Fruit fly (Drosophila melanogaster) whole organism, embryonic: Measurements from ENCODE around the gene CG17376.
A peak's percentile ranks its signal among the peaks of the same experiment; 100 is the strongest.

Experiments
- ATbp ChIP-seq: fragments of 200-800 bp; sonication (Bioruptor generic); optimal IDR thresholded peaks from 2 replicates; lab custom pipeline; 2017; ENCODE audit warnings: missing biosample characterization, mild to moderate bottlenecking, missing genetic modification characterization, missing genetic modification reagents
- Asciz ChIP-seq: fragments of 200-800 bp; sonication (Bioruptor generic); optimal IDR thresholded peaks from 2 replicates; lab custom pipeline; 2017; ENCODE audit warnings: missing biosample characterization, mild to moderate bottlenecking, missing genetic modification characterization, missing genetic modification reagents
- Atf3 ChIP-seq: fragments of 200-800 bp; sonication (Bioruptor generic); optimal IDR thresholded peaks from 3 replicates; lab custom pipeline; 2016; ENCODE audit warnings: missing biosample characterization, missing genetic modification characterization
- CG10366 ChIP-seq: fragments of 200-800 bp; sonication (Bioruptor generic); IDR thresholded peaks from 2 replicates; pipeline ENCODE4 v1.3.6; 2022; ENCODE audit warnings: missing biosample characterization, missing genetic modification characterization
- CG10654 ChIP-seq: fragments of 200-800 bp; sonication (Bioruptor generic); optimal IDR thresholded peaks from 2 replicates; lab custom pipeline; 2016; ENCODE audit warnings: missing biosample characterization, missing genetic modification characterization
- CG11695 ChIP-seq: fragments of 200-800 bp; sonication (Bioruptor generic); IDR thresholded peaks from 3 replicates; pipeline ENCODE4 v1.3.6; 2022; ENCODE audit warnings: missing biosample characterization, missing genetic modification characterization
- CG12071 ChIP-seq: fragments of 200-800 bp; sonication (Bioruptor generic); optimal IDR thresholded peaks from 3 replicates; lab custom pipeline; 2018; ENCODE audit warnings: missing biosample characterization, mild to moderate bottlenecking, missing genetic modification characterization
- CG1233 ChIP-seq: fragments of 200-800 bp; sonication (Bioruptor generic); optimal IDR thresholded peaks from 4 replicates; lab custom pipeline; 2018; ENCODE audit warnings: missing biosample characterization, mild to moderate bottlenecking, missing genetic modification characterization
- CG12942 ChIP-seq: fragments of 200-800 bp; sonication (Bioruptor generic); optimal IDR thresholded peaks from 3 replicates; lab custom pipeline; 2016; ENCODE audit warnings: missing biosample characterization, missing genetic modification characterization
- CG14710 ChIP-seq: fragments of 200-800 bp; sonication (Bioruptor generic); optimal IDR thresholded peaks from 3 replicates; lab custom pipeline; 2019; ENCODE audit warnings: missing biosample characterization, mild to moderate bottlenecking, missing genetic modification characterization, moderate library complexity
- CG15269 ChIP-seq: fragments of 200-800 bp; sonication (Bioruptor generic); optimal IDR thresholded peaks from 2 replicates; lab custom pipeline; 2018; ENCODE audit warnings: missing biosample characterization, mild to moderate bottlenecking, missing genetic modification characterization, moderate library complexity
- CG1603 ChIP-seq: fragments of 200-800 bp; sonication (Bioruptor generic); optimal IDR thresholded peaks from 2 replicates; lab custom pipeline; 2019; ENCODE audit warnings: missing biosample characterization, mild to moderate bottlenecking, missing genetic modification characterization, moderate library complexity
- CG17328 ChIP-seq: fragments of 200-800 bp; sonication (Bioruptor generic); IDR thresholded peaks from 2 replicates; pipeline ENCODE4 v1.3.6; 2022; ENCODE audit warnings: missing biosample characterization, missing genetic modification characterization
- CG17568 ChIP-seq: fragments of 200-800 bp; sonication (Bioruptor generic); optimal IDR thresholded peaks from 2 replicates; lab custom pipeline; 2018; ENCODE audit warnings: missing biosample characterization, mild to moderate bottlenecking, missing genetic modification characterization, moderate library complexity
- CG17802 ChIP-seq: fragments of 200-800 bp; sonication (Bioruptor generic); optimal IDR thresholded peaks from 2 replicates; lab custom pipeline; 2018; ENCODE audit warnings: missing biosample characterization, mild to moderate bottlenecking, missing genetic modification characterization, moderate library complexity
- CG18764 ChIP-seq: fragments of 200-800 bp; sonication (Bioruptor generic); optimal IDR thresholded peaks from 3 replicates; lab custom pipeline; 2016; ENCODE audit warnings: missing biosample characterization, missing genetic modification characterization
- CG2120 ChIP-seq: fragments of 200-800 bp; sonication (Bioruptor generic); optimal IDR thresholded peaks from 3 replicates; lab custom pipeline; 2016; ENCODE audit warnings: missing biosample characterization, missing genetic modification characterization
- CG2678 ChIP-seq: fragments of 200-800 bp; sonication (Bioruptor generic); optimal IDR thresholded peaks from 3 replicates; lab custom pipeline; 2019; ENCODE audit warnings: missing biosample characterization, mild to moderate bottlenecking, missing genetic modification characterization, moderate library complexity
- CG34422 ChIP-seq: fragments of 200-800 bp; sonication (Bioruptor generic); IDR thresholded peaks from 3 replicates; pipeline ENCODE4 v1.3.6; 2022; ENCODE audit warnings: missing biosample characterization, missing genetic modification characterization
- CG3847 ChIP-seq: fragments of 200-800 bp; sonication (Bioruptor generic); IDR thresholded peaks from 2 replicates; pipeline ENCODE4 v1.3.6; 2022; ENCODE audit warnings: missing biosample characterization, missing genetic modification characterization
- CG4617 ChIP-seq: fragments of 200-800 bp; sonication (Bioruptor generic); optimal IDR thresholded peaks from 3 replicates; lab custom pipeline; 2016; ENCODE audit warnings: missing biosample characterization, missing genetic modification characterization, borderline replicate concordance
- CG6254 ChIP-seq: fragments of 200-800 bp; sonication (Bioruptor generic); optimal IDR thresholded peaks from 3 replicates; lab custom pipeline; 2017; ENCODE audit warnings: mild to moderate bottlenecking, missing biosample characterization, missing genetic modification reagents, missing genetic modification characterization
- CG7271 ChIP-seq: fragments of 200-800 bp; sonication (Bioruptor generic); optimal IDR thresholded peaks from 2 replicates; lab custom pipeline; 2018; ENCODE audit warnings: missing biosample characterization, mild to moderate bottlenecking, missing genetic modification characterization, moderate library complexity
- CG7372 ChIP-seq: fragments of 200-800 bp; sonication (Bioruptor generic); IDR thresholded peaks from 2 replicates; pipeline ENCODE4 v1.3.6; 2022; ENCODE audit warnings: missing biosample characterization, missing genetic modification characterization
- CG8359 ChIP-seq: fragments of 200-800 bp; sonication (Bioruptor generic); optimal IDR thresholded peaks from 2 replicates; lab custom pipeline; 2017; ENCODE audit warnings: missing biosample characterization, mild to moderate bottlenecking, missing genetic modification characterization, borderline replicate concordance
- CG9932 ChIP-seq: fragments of 200-800 bp; sonication (Bioruptor generic); IDR thresholded peaks from 2 replicates; pipeline ENCODE4 v1.3.6; 2022; ENCODE audit warnings: missing biosample characterization, missing genetic modification characterization
- CHES-1-like ChIP-seq: fragments of 200-800 bp; sonication (Bioruptor generic); optimal IDR thresholded peaks from 2 replicates; lab custom pipeline; 2016; ENCODE audit warnings: missing biosample characterization, missing genetic modification characterization
- Drgx ChIP-seq: fragments of 200-800 bp; sonication (Bioruptor generic); IDR thresholded peaks from 2 replicates; pipeline ENCODE4 v1.3.6; 2022; ENCODE audit warnings: missing biosample characterization, missing genetic modification characterization
- H2.0 ChIP-seq: fragments of 200-800 bp; sonication (Bioruptor generic); IDR thresholded peaks from 2 replicates; pipeline ENCODE4 v1.3.6; 2022; ENCODE audit warnings: missing biosample characterization, missing genetic modification characterization
- HLH3B ChIP-seq: fragments of 200-800 bp; sonication (Bioruptor generic); IDR thresholded peaks from 2 replicates; pipeline ENCODE4 v1.3.6; 2022; ENCODE audit warnings: missing biosample characterization, missing genetic modification characterization
- HLH54F ChIP-seq: fragments of 200-800 bp; sonication (Bioruptor generic); optimal IDR thresholded peaks from 3 replicates; lab custom pipeline; 2016; ENCODE audit warnings: missing biosample characterization, missing genetic modification characterization
- Poxn ChIP-seq: fragments of 200-800 bp; sonication (Bioruptor generic); IDR thresholded peaks from 2 replicates; pipeline ENCODE4 v1.3.6; 2022; ENCODE audit warnings: missing biosample characterization, missing genetic modification characterization
- Sry-β ChIP-seq: fragments of 200-800 bp; sonication (Bioruptor generic); optimal IDR thresholded peaks from 2 replicates; lab custom pipeline; 2018; ENCODE audit warnings: missing biosample characterization, mild to moderate bottlenecking, missing genetic modification characterization, moderate library complexity
- Sry-δ ChIP-seq: fragments of 200-800 bp; sonication (Bioruptor generic); optimal IDR thresholded peaks from 2 replicates; lab custom pipeline; 2016; ENCODE audit warnings: missing biosample characterization, missing genetic modification characterization
- Ssrp ChIP-seq: fragments of 200-800 bp; sonication (Bioruptor generic); optimal IDR thresholded peaks from 2 replicates; lab custom pipeline; 2018; ENCODE audit warnings: missing biosample characterization, mild to moderate bottlenecking, missing genetic modification characterization, moderate library complexity
- az2 ChIP-seq: fragments of 200-800 bp; sonication (Bioruptor generic); optimal IDR thresholded peaks from 3 replicates; lab custom pipeline; 2016; ENCODE audit warnings: missing biosample characterization, missing genetic modification characterization
- bcd ChIP-seq: fragments of 200-800 bp; sonication (Bioruptor generic); optimal IDR thresholded peaks from 2 replicates; lab custom pipeline; 2017; ENCODE audit warnings: missing biosample characterization, mild to moderate bottlenecking, missing genetic modification characterization
- btn ChIP-seq: fragments of 200-800 bp; sonication (Bioruptor generic); optimal IDR thresholded peaks from 2 replicates; lab custom pipeline; 2016; ENCODE audit warnings: missing biosample characterization, missing genetic modification characterization
- chif ChIP-seq, 2 experiments: fragments of 200-800 bp; sonication (Bioruptor generic); optimal IDR thresholded peaks; 3 replicates each; lab custom pipeline; 2016; ENCODE audit warnings: missing biosample characterization in 2 of 2, missing genetic modification characterization in 2 of 2
- dati ChIP-seq: fragments of 200-800 bp; sonication (Bioruptor generic); IDR thresholded peaks from 2 replicates; pipeline ENCODE4 v1.3.6; 2022; ENCODE audit warnings: missing biosample characterization, missing genetic modification characterization
- dm ChIP-seq: fragments of 200-800 bp; sonication (Bioruptor generic); optimal IDR thresholded peaks from 3 replicates; lab custom pipeline; 2016; ENCODE audit warnings: missing biosample characterization, missing genetic modification characterization
- fd102C ChIP-seq: fragments of 200-800 bp; sonication (Bioruptor generic); optimal IDR thresholded peaks from 2 replicates; lab custom pipeline; 2018; ENCODE audit warnings: missing biosample characterization, mild to moderate bottlenecking, missing genetic modification characterization, moderate library complexity
- gro ChIP-seq: fragments of 200-800 bp; sonication (Bioruptor generic); optimal IDR thresholded peaks from 2 replicates; lab custom pipeline; 2016; ENCODE audit warnings: missing biosample characterization, missing genetic modification characterization
- gsb-n ChIP-seq: fragments of 200-800 bp; sonication (Bioruptor generic); optimal IDR thresholded peaks from 3 replicates; lab custom pipeline; 2018; ENCODE audit warnings: missing biosample characterization, mild to moderate bottlenecking, missing genetic modification characterization
- her ChIP-seq: fragments of 200-800 bp; sonication (Bioruptor generic); optimal IDR thresholded peaks from 2 replicates; lab custom pipeline; 2016; ENCODE audit warnings: missing biosample characterization, missing genetic modification characterization
- ind ChIP-seq: fragments of 200-800 bp; sonication (Bioruptor generic); optimal IDR thresholded peaks from 3 replicates; lab custom pipeline; 2016; ENCODE audit warnings: missing biosample characterization, missing genetic modification characterization
- repo ChIP-seq: fragments of 200-800 bp; sonication (Bioruptor generic); optimal IDR thresholded peaks from 2 replicates; lab custom pipeline; 2016; ENCODE audit warnings: missing biosample characterization, missing genetic modification characterization
- row ChIP-seq: fragments of 200-800 bp; sonication (Bioruptor generic); IDR thresholded peaks from 3 replicates; pipeline ENCODE4 v1.3.6; 2022; ENCODE audit warnings: missing biosample characterization, missing genetic modification characterization
- sens ChIP-seq: fragments of 200-800 bp; sonication (Bioruptor generic); peaks from one replicate; lab custom pipeline; 2016; ENCODE audit warnings: missing biosample characterization, missing genetic modification characterization
- shn ChIP-seq: fragments of 200-800 bp; sonication (Bioruptor generic); optimal IDR thresholded peaks from 3 replicates; lab custom pipeline; 2016; ENCODE audit warnings: missing biosample characterization, missing genetic modification characterization
- sug ChIP-seq: fragments of 200-800 bp; optimal IDR thresholded peaks from 2 replicates; lab custom pipeline; 2019; ENCODE audit warnings: missing biosample characterization, mild to moderate bottlenecking, missing genetic modification characterization, moderate library complexity

Gene CG17376

dm6 chr2L:6787973-6788368, 12.7 kb downstream of the CG17376 start (continued):
- TF ChIP-seq CG15269 (tag; lab: Kevin White, UChicago) (peak; percentile 11), CG18764 (GFP tag; lab: Kevin White, UChicago) (peak; percentile 57), bcd (GFP tag; lab: Kevin White, UChicago) (peak; percentile 52), CG12071 (GFP tag; lab: Kevin White, UChicago) (peak; percentile 32), her (GFP tag; lab: Kevin White, UChicago) (peak; percentile 12), CG14710 (tag; lab: Kevin White, UChicago) (peak; percentile 38), repo (GFP tag; lab: Kevin White, UChicago) (peak; percentile 29), CG12942 (GFP tag; lab: Kevin White, UChicago) (peak; percentile 33), ind (GFP tag; lab: Kevin White, UChicago) (peak; percentile 52), CG2678 (peak; percentile 70), az2 (peak; percentile 69), CHES-1-like (no peak), dati (peak; percentile 62), CG7372 (GFP tag; lab: Robert Waterston, UW) (no peak), fd102C (GFP tag; lab: Kevin White, UChicago) (no peak), gro (GFP tag; lab: Kevin White, UChicago) (no peak), Sry-β (GFP tag; lab: Kevin White, UChicago) (no peak), Atf3 (GFP tag; lab: Kevin White, UChicago) (peak; percentile 30), CG4617 (GFP tag; lab: Kevin White, UChicago) (no peak), CG17328 (peak; percentile 59), chif (GFP tag; optimal IDR thresholded peaks at IDR 0.05; lab: Kevin White, UChicago) (peak; percentile 46 to 81), sens (GFP tag; lab: Kevin White, UChicago) (peak; percentile 83), Sry-δ (GFP tag; lab: Kevin White, UChicago) (peak; percentile 6), gsb-n (tag; lab: Kevin White, UChicago) (peak; percentile 42), H2.0 (peak; percentile 46; the same call in 1 of the 2 replicates), Asciz (GFP tag; lab: Kevin White, UChicago) (peak; percentile 46), CG3847 (GFP tag; lab: Robert Waterston, UW) (0 out of 2 replicates have a peak, but pooled peaks have one; percentile 5), Poxn (GFP tag; lab: Robert Waterston, UW) (no peak), ATbp (GFP tag; lab: Kevin White, UChicago) (peak; percentile 59), CG8359 (GFP tag; lab: Kevin White, UChicago) (no peak), CG2120 (GFP tag; lab: Kevin White, UChicago) (peak; percentile 35), sug (no peak), row (GFP tag; lab: Robert Waterston, UW) (no peak), CG7271 (tag; lab: Kevin White, UChicago) (peak; percentile 35), CG9932 (GFP tag; lab: Robert Waterston, UW) (peak; percentile 44), CG11695 (GFP tag; lab: Robert Waterston, UW) (peak; percentile 20; the same call in 1 of the 3 replicates), CG34422 (GFP tag; lab: Robert Waterston, UW) (peak; percentile 37; the same call in 1 of the 3 replicates), HLH3B (GFP tag; lab: Robert Waterston, UW) (peak; percentile 77), CG17568 (peak; percentile 39), dm (GFP tag; lab: Kevin White, UChicago) (peak; percentile 13), HLH54F (GFP tag; lab: Kevin White, UChicago) (peak; percentile 15), CG17802 (tag; lab: Kevin White, UChicago) (peak; percentile 41), btn (peak; percentile 31), CG10366 (GFP tag; lab: Robert Waterston, UW) (peak; percentile 46), CG1233 (GFP tag; lab: Kevin White, UChicago) (peak; percentile 23), Ssrp (peak; percentile 66), shn (GFP tag; lab: Kevin White, UChicago) (peak; percentile 41), Drgx (GFP tag; lab: Robert Waterston, UW) (peak; percentile 57), CG6254 (GFP tag; lab: Kevin White, UChicago) (peak; percentile 66), CG10654 (GFP tag; lab: Kevin White, UChicago) (peak; percentile 49), CG1603 (tag; lab: Kevin White, UChicago) (peak; percentile 69)
